Worm (Caenorhabditis elegans): ENCODE measurements around the gene rcs-1.

- TF ChIP-seq flt-1 (GFP tag; IDR thresholded peaks at IDR 0.05), result no peak
- TF ChIP-seq tab-1 (GFP tag; IDR thresholded peaks at IDR 0.05), result no peak
- no peak for TF ChIP-seq cog-1 (tag; optimal IDR thresholded peaks at IDR 0.05)
- no peak for TF ChIP-seq ztf-23 (GFP tag; IDR thresholded peaks at IDR 0.05)
- TF ChIP-seq T22C8.4 (GFP tag; IDR thresholded peaks at IDR 0.05), result no peak
- TF ChIP-seq ztf-29 (GFP tag; IDR thresholded peaks at IDR 0.05), result no peak
- no peak for TF ChIP-seq klf-2 (GFP tag; conservative IDR thresholded peaks at IDR 0.05)
- no peak for TF ChIP-seq med-1 (GFP tag; optimal IDR thresholded peaks at IDR 0.05; ENCODE audit: insufficient read depth)
- TF ChIP-seq ref-1 (GFP tag; conservative IDR thresholded peaks at IDR 0.05), result no peak
Measured at ce11 chrX:8805475-8805874, 22.9 kb downstream of the rcs-1 start.
